Fruit fly (Drosophila melanogaster) whole organism, prepupa: ENCODE data around the gene sff.
A peak's percentile ranks its signal among the peaks of the same experiment; 100 is the strongest.

ENCODE experiments used
- CG10631 ChIP-seq: fragments of 200-800 bp; sonication (Bioruptor generic); optimal IDR thresholded peaks from 2 replicates; lab custom pipeline; 2016; ENCODE audit warnings: missing biosample characterization, missing genetic modification characterization
- CG10669 ChIP-seq: fragments of 200-800 bp; sonication (Bioruptor generic); optimal IDR thresholded peaks from 3 replicates; lab custom pipeline; 2018; ENCODE audit warnings: missing biosample characterization, mild to moderate bottlenecking, missing genetic modification characterization, moderate library complexity
- CG11762 ChIP-seq: fragments of 200-800 bp; sonication (Bioruptor generic); optimal IDR thresholded peaks from 3 replicates; lab custom pipeline; 2016; ENCODE audit warnings: missing biosample characterization, missing genetic modification characterization; ENCODE audit not compliant: insufficient read depth
- CG11902 ChIP-seq: fragments of 200-800 bp; sonication (Bioruptor generic); optimal IDR thresholded peaks from 3 replicates; lab custom pipeline; 2016; ENCODE audit warnings: missing biosample characterization, missing genetic modification characterization
- CG3032 ChIP-seq: fragments of 200-800 bp; optimal IDR thresholded peaks from 2 replicates; lab custom pipeline; 2019; ENCODE audit warnings: missing biosample characterization, mild to moderate bottlenecking, missing genetic modification characterization, moderate library complexity
- CG32006 ChIP-seq: fragments of 200-800 bp; sonication (Bioruptor generic); optimal IDR thresholded peaks from 3 replicates; lab custom pipeline; 2017; ENCODE audit warnings: missing biosample characterization, mild to moderate bottlenecking, missing genetic modification characterization
- CG34406 ChIP-seq: fragments of 200-800 bp; sonication (Bioruptor generic); optimal IDR thresholded peaks from 3 replicates; lab custom pipeline; 2016; ENCODE audit warnings: missing biosample characterization, missing genetic modification characterization
- CG3919 ChIP-seq: fragments of 200-800 bp; sonication (Bioruptor generic); optimal IDR thresholded peaks from 3 replicates; lab custom pipeline; 2016; ENCODE audit warnings: missing biosample characterization, missing genetic modification characterization
- CG4318 ChIP-seq: fragments of 200-800 bp; sonication (Bioruptor generic); optimal IDR thresholded peaks from 3 replicates; lab custom pipeline; 2017; ENCODE audit warnings: missing biosample characterization, mild to moderate bottlenecking, missing genetic modification characterization
- CG6163 ChIP-seq: fragments of 200-800 bp; sonication (Bioruptor generic); IDR thresholded peaks from 3 replicates; pipeline ENCODE4 v1.3.6; 2022; ENCODE audit warnings: missing biosample characterization, missing genetic modification characterization
- CG6808 ChIP-seq: fragments of 200-800 bp; sonication (Bioruptor generic); optimal IDR thresholded peaks from 3 replicates; lab custom pipeline; 2017; ENCODE audit warnings: missing biosample characterization, missing genetic modification characterization, mild to moderate bottlenecking, moderate library complexity, missing genetic modification reagents
- CG6854 ChIP-seq: fragments of 200-800 bp; sonication (Bioruptor generic); optimal IDR thresholded peaks from 2 replicates; lab custom pipeline; 2017; ENCODE audit warnings: missing biosample characterization, mild to moderate bottlenecking, missing genetic modification characterization
- CG7368 ChIP-seq: fragments of 200-800 bp; sonication (Bioruptor generic); optimal IDR thresholded peaks from 3 replicates; lab custom pipeline; 2016; ENCODE audit warnings: missing biosample characterization, missing genetic modification characterization
- CG9139 ChIP-seq: fragments of 200-800 bp; sonication (Bioruptor generic); optimal IDR thresholded peaks from 3 replicates; lab custom pipeline; 2017; ENCODE audit warnings: missing biosample characterization, mild to moderate bottlenecking, missing genetic modification characterization
- Eip75B ChIP-seq: fragments of 200-800 bp; sonication (Bioruptor generic); optimal IDR thresholded peaks from 3 replicates; lab custom pipeline; 2016; ENCODE audit warnings: missing biosample characterization, missing genetic modification characterization
- Eip78C ChIP-seq: fragments of 200-800 bp; sonication (Bioruptor generic); peaks from one replicate; lab custom pipeline; 2016; ENCODE audit warnings: missing biosample characterization, missing genetic modification characterization
- Ets21C ChIP-seq: fragments of 200-800 bp; sonication (Bioruptor generic); optimal IDR thresholded peaks from 3 replicates; lab custom pipeline; 2016; ENCODE audit warnings: missing biosample characterization, missing genetic modification characterization
- Ets96B ChIP-seq: fragments of 200-800 bp; optimal IDR thresholded peaks from 2 replicates; lab custom pipeline; 2019; ENCODE audit warnings: missing biosample characterization, mild to moderate bottlenecking, missing genetic modification characterization, moderate library complexity
- Gug ChIP-seq: fragments of 200-800 bp; sonication (Bioruptor generic); IDR thresholded peaks from 2 replicates; pipeline ENCODE4 v1.3.6; 2022; ENCODE audit warnings: missing biosample characterization, missing genetic modification characterization
- Hr39 ChIP-seq: fragments of 200-800 bp; sonication (Bioruptor generic); optimal IDR thresholded peaks from 2 replicates; lab custom pipeline; 2016; ENCODE audit warnings: missing biosample characterization, missing genetic modification characterization
- Hr4 ChIP-seq: fragments of 200-800 bp; sonication (Bioruptor generic); optimal IDR thresholded peaks from 3 replicates; lab custom pipeline; 2016; ENCODE audit warnings: missing biosample characterization, missing genetic modification characterization
- Lpt ChIP-seq: fragments of 200-800 bp; sonication (Bioruptor generic); optimal IDR thresholded peaks from 3 replicates; lab custom pipeline; 2016; ENCODE audit warnings: missing biosample characterization, missing genetic modification characterization
- Met ChIP-seq: fragments of 200-800 bp; sonication (Bioruptor generic); optimal IDR thresholded peaks from 3 replicates; lab custom pipeline; 2016; ENCODE audit warnings: missing biosample characterization, missing genetic modification characterization
- OdsH ChIP-seq: fragments of 200-800 bp; sonication (Bioruptor generic); optimal IDR thresholded peaks from 3 replicates; lab custom pipeline; 2016; ENCODE audit warnings: missing biosample characterization, missing genetic modification characterization
- Smox ChIP-seq: fragments of 200-800 bp; sonication (Bioruptor generic); optimal IDR thresholded peaks from 3 replicates; lab custom pipeline; 2016; ENCODE audit warnings: missing biosample characterization, missing genetic modification characterization
- Sox102F ChIP-seq: fragments of 200-800 bp; sonication (Bioruptor generic); optimal IDR thresholded peaks from 2 replicates; lab custom pipeline; 2016; ENCODE audit warnings: missing biosample characterization, mild to moderate bottlenecking, missing genetic modification characterization
- Sox14 ChIP-seq: fragments of 200-800 bp; sonication (Bioruptor generic); optimal IDR thresholded peaks from 3 replicates; lab custom pipeline; 2016; ENCODE audit warnings: missing biosample characterization, missing genetic modification characterization
- Sox15 ChIP-seq: fragments of 200-800 bp; sonication (Bioruptor generic); optimal IDR thresholded peaks from 3 replicates; lab custom pipeline; 2016; ENCODE audit warnings: missing biosample characterization, missing genetic modification characterization
- achi ChIP-seq: fragments of 200-800 bp; sonication (Bioruptor generic); optimal IDR thresholded peaks from 3 replicates; lab custom pipeline; 2016; ENCODE audit warnings: missing biosample characterization, missing genetic modification characterization
- acj6 ChIP-seq: fragments of 200-800 bp; sonication (Bioruptor generic); optimal IDR thresholded peaks from 3 replicates; lab custom pipeline; 2016; ENCODE audit warnings: missing biosample characterization, missing genetic modification characterization
- cyc ChIP-seq: fragments of 200-800 bp; sonication (Bioruptor generic); optimal IDR thresholded peaks from 3 replicates; lab custom pipeline; 2016; ENCODE audit warnings: missing biosample characterization, missing genetic modification characterization
- dsx ChIP-seq: fragments of 200-800 bp; optimal IDR thresholded peaks from 3 replicates; lab custom pipeline; 2019; ENCODE audit warnings: missing biosample characterization, mild to moderate bottlenecking, missing genetic modification characterization, moderate library complexity; ENCODE audit not compliant: poor library complexity, severe bottlenecking
- eg ChIP-seq: fragments of 200-800 bp; sonication (Bioruptor generic); IDR thresholded peaks from 3 replicates; pipeline ENCODE4 v1.3.6; 2022; ENCODE audit warnings: missing biosample characterization, missing genetic modification characterization
- esn ChIP-seq: fragments of 200-800 bp; sonication (Bioruptor generic); optimal IDR thresholded peaks from 2 replicates; lab custom pipeline; 2016; ENCODE audit warnings: missing biosample characterization, mild to moderate bottlenecking, missing genetic modification characterization, moderate library complexity
- fd59A ChIP-seq: fragments of 200-800 bp; sonication (Bioruptor generic); optimal IDR thresholded peaks from 2 replicates; lab custom pipeline; 2017; ENCODE audit warnings: missing biosample characterization, mild to moderate bottlenecking, missing genetic modification characterization, missing genetic modification reagents
- fd85E ChIP-seq: fragments of 200-800 bp; sonication (Bioruptor generic); optimal IDR thresholded peaks from 3 replicates; lab custom pipeline; 2016; ENCODE audit warnings: missing biosample characterization, missing genetic modification characterization
- fkh ChIP-seq: fragments of 200-800 bp; sonication (Bioruptor generic); optimal IDR thresholded peaks from 3 replicates; lab custom pipeline; 2017; ENCODE audit warnings: missing biosample characterization, mild to moderate bottlenecking, missing genetic modification characterization, moderate library complexity
- net ChIP-seq: fragments of 200-800 bp; sonication (Bioruptor generic); optimal IDR thresholded peaks from 3 replicates; lab custom pipeline; 2016; ENCODE audit warnings: missing biosample characterization, missing genetic modification characterization
- pdm3 ChIP-seq: fragments of 200-800 bp; sonication (Bioruptor generic); optimal IDR thresholded peaks from 3 replicates; lab custom pipeline; 2016; ENCODE audit warnings: missing biosample characterization, missing genetic modification characterization
- salr ChIP-seq, 2 experiments: fragments of 200-800 bp; sonication (Bioruptor generic); optimal IDR thresholded peaks; 3 replicates each; lab custom pipeline; 2016 to 2018; ENCODE audit warnings: missing biosample characterization in 2 of 2, missing genetic modification characterization in 2 of 2, mild to moderate bottlenecking in 1 of 2
- svp ChIP-seq: fragments of 200-800 bp; sonication (Bioruptor generic); peaks from one replicate; lab custom pipeline; 2016; ENCODE audit warnings: missing biosample characterization, missing genetic modification characterization
- vri ChIP-seq: fragments of 200-800 bp; sonication (Bioruptor generic); optimal IDR thresholded peaks from 3 replicates; lab custom pipeline; 2016; ENCODE audit warnings: missing biosample characterization, mild to moderate bottlenecking, missing genetic modification characterization

The sff gene

DNA sequence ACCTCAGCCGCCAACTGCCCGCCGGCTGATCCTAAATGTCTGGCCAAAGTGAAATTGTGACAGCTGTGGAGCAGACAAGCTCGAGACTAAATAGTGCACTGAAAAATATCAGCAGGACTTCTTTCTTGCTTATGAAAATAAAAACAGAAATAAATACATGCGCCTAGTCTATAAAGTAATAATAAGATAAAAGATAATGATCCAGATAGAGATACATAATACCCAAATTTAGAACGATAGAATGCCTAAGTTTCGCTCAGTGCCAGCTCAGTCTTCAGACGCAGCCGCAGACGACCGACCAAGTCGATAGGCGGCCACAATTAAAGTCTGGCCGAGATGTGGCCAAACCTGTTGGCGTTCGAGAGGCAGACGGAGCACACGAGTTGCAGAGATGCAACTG is 16.2 kb upstream of the sff start (continued):
- peak; percentile 93 for TF ChIP-seq Sox14 (GFP tag; lab: Kevin White, UChicago)
- TF ChIP-seq Met = peak; percentile 94
- TF ChIP-seq Gug (GFP tag; lab: Robert Waterston, UW) = peak; percentile 93
- TF ChIP-seq fkh (GFP tag; lab: Kevin White, UChicago) = no peak
- no peak for TF ChIP-seq CG6854 (GFP tag; lab: Kevin White, UChicago)
- TF ChIP-seq Ets96B (tag; lab: Kevin White, UChicago) = peak; percentile 80
- peak; percentile 85 for TF ChIP-seq CG7368
- TF ChIP-seq net = peak; percentile 94
- peak; percentile 95 for TF ChIP-seq achi
- TF ChIP-seq esn (GFP tag; lab: Kevin White, UChicago) = peak; percentile 93
- peak; percentile 95 for TF ChIP-seq Lpt
- peak; percentile 94 for TF ChIP-seq pdm3 (GFP tag; lab: Kevin White, UChicago)
- TF ChIP-seq dsx (GFP tag; lab: Kevin White, UChicago) = peak; percentile 81
- TF ChIP-seq Sox102F (GFP tag; lab: Kevin White, UChicago) = peak; percentile 91
- TF ChIP-seq CG3032 = peak; percentile 87
- TF ChIP-seq CG10631 (GFP tag; lab: Kevin White, UChicago) = peak; percentile 88
- peak; percentile 94 for TF ChIP-seq acj6 (GFP tag; lab: Kevin White, UChicago)
- peak; percentile 97 for TF ChIP-seq svp
- peak; percentile 91 for TF ChIP-seq Hr39 (GFP tag; lab: Kevin White, UChicago)
- TF ChIP-seq fd85E (GFP tag; lab: Kevin White, UChicago) = peak; percentile 68
- TF ChIP-seq CG10669 (GFP tag; lab: Kevin White, UChicago) = peak; percentile 85
- peak; percentile 96 for TF ChIP-seq CG3919 (GFP tag; lab: Kevin White, UChicago)
- peak; percentile 75 for TF ChIP-seq vri (GFP tag; lab: Kevin White, UChicago)
- TF ChIP-seq CG6808 (GFP tag; lab: Kevin White, UChicago) = peak; percentile 69
- peak; percentile 77 for TF ChIP-seq CG11902 (GFP tag; lab: Kevin White, UChicago)
- TF ChIP-seq CG6163 = peak; percentile 96
- TF ChIP-seq Ets21C (GFP tag; lab: Kevin White, UChicago) = peak; percentile 77
- peak; percentile 85 for TF ChIP-seq Eip75B (GFP tag; lab: Kevin White, UChicago)
- TF ChIP-seq salr (GFP tag; optimal IDR thresholded peaks at IDR 0.05; lab: Kevin White, UChicago) = peak; percentile 59 to 93
- peak; percentile 86 for TF ChIP-seq CG11762
- TF ChIP-seq fd59A = peak; percentile 82

DNA sequence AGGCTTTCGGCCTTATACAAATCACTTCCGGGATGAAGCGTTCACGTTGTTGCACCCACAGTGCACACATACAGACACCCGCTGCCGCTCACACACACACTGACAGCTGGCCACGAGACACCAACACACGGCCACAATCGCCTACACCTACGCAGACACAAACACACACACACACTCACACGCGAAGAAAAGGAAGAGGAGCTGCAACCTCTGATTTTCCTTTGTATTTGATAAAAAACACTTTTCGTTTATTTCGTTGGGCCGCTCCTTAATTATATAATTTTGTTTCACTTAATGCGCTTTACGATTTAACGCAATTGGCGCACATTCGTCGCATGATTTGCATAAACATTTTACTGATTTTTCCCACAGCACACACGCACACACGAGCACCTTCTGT is 342 bp downstream of the sff start:
- no peak for TF ChIP-seq Hr39 (GFP tag; lab: Kevin White, UChicago)
- TF ChIP-seq eg = 0 out of 3 replicates have a peak, but pooled peaks have one; percentile 19
- no peak for TF ChIP-seq CG34406 (GFP tag; lab: Kevin White, UChicago)
- TF ChIP-seq vri (GFP tag; lab: Kevin White, UChicago) = no peak

DNA sequence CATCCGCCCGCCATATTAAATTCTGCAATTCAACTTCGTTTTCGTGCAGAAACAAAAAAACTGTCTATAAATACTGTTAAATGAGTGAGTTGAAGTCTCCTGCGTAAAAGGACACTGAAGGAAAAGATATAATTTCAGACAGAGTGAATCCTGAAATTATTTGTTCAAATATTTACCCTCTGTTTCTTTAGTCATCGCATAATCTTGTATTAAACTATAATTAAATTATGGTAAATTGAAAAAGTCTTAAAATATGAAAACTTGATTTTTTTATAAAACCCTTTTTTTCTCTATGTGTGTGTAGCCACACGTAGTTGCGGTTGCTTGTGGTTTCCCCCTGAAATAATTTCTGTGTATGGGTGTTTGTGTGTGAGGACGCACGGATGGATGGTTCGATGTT is 1.3 kb downstream of the sff start:
- TF ChIP-seq Sox15 (no peak), Hr4 (GFP tag; lab: Kevin White, UChicago) (peak; percentile 7), Met (peak; percentile 23), CG10631 (GFP tag; lab: Kevin White, UChicago) (peak; percentile 13), Ets96B (tag; lab: Kevin White, UChicago) (peak; percentile 32), acj6 (GFP tag; lab: Kevin White, UChicago) (peak; percentile 18), pdm3 (GFP tag; lab: Kevin White, UChicago) (peak; percentile 8), svp (peak; percentile 72), CG32006 (GFP tag; lab: Kevin White, UChicago) (peak; percentile 5), Lpt (no peak), CG9139 (no peak), Smox (peak; percentile 16), CG3032 (peak; percentile 6), OdsH (GFP tag; lab: Kevin White, UChicago) (peak; percentile 18), Eip78C (GFP tag; lab: Kevin White, UChicago) (peak; percentile 68), cyc (GFP tag; lab: Kevin White, UChicago) (no peak), CG4318 (no peak), Sox14 (GFP tag; lab: Kevin White, UChicago) (no peak), esn (GFP tag; lab: Kevin White, UChicago) (peak; percentile 17)
- TF ChIP-seq, all 60 proteins: peak for 13
